Worm (Caenorhabditis elegans): ENCODE measurements around the gene F34D10.4.

The F34D10.4 gene

DNA sequence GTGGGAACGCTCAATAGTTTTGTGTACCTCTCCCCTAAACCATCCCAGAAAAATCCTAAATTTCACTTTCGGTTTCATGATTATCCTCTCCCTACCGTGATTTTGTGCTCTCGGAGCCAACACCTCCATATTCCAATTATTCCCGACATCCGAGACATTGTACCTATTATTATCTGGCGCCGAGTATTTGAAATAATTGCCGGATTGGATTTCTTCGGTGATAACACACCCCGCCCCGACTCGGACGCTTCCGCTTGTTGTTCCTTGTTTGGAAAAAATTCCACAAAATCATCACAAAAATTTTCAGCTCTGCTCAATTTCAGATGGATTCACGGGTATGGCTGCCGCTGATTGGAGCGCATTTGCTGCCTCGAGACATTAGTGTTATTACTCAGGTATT lies 8.7 kb downstream of the F34D10.4 start, which contains the start of gene lin-48:
Gene lin-48 (plus strand): TSS at position 301 of the 400 bp plus-strand sequence.
- no peak for TF ChIP-seq nhr-84 (tag; optimal IDR thresholded peaks at IDR 0.05)
- TF ChIP-seq snpc-4 (tag; optimal IDR thresholded peaks at IDR 0.05), result no peak
- no peak for TF ChIP-seq unc-130 (tag; optimal IDR thresholded peaks at IDR 0.05)
- TF ChIP-seq dpl-1 (GFP tag; optimal IDR thresholded peaks at IDR 0.05), result no peak
- no peak for TF ChIP-seq pqm-1 (tag; optimal IDR thresholded peaks at IDR 0.05)
- TF ChIP-seq jun-1 (tag; optimal IDR thresholded peaks at IDR 0.05), result no peak
- no peak for TF ChIP-seq unc-98 (GFP tag; IDR thresholded peaks at IDR 0.05)
- TF ChIP-seq ceh-88 (GFP tag; IDR thresholded peaks at IDR 0.05), result no peak
- TF ChIP-seq nhr-11 (tag; optimal IDR thresholded peaks at IDR 0.05), result no peak
- no peak for TF ChIP-seq sup-37 (GFP tag; optimal IDR thresholded peaks at IDR 0.05)
- no peak for TF ChIP-seq rnt-1 (tag; optimal IDR thresholded peaks at IDR 0.05)
- no peak for TF ChIP-seq ztf-4 (tag; optimal IDR thresholded peaks at IDR 0.05)

ce11 chrIII:3759312-3759711 lies 22.9 kb downstream of the F34D10.4 start, which contains the start of gene arcp-1:
Gene arcp-1 (minus strand): TSS chrIII:3759412.
- no peak for TF ChIP-seq unc-130 (tag; optimal IDR thresholded peaks at IDR 0.05)
- no peak for TF ChIP-seq zag-1 (tag; optimal IDR thresholded peaks at IDR 0.05)
- TF ChIP-seq dsc-1 (tag; optimal IDR thresholded peaks at IDR 0.05), result peak; percentile 72
- TF ChIP-seq tbx-2 (tag; optimal IDR thresholded peaks at IDR 0.05), result no peak
- no peak for TF ChIP-seq unc-30 (tag; optimal IDR thresholded peaks at IDR 0.05)
- TF ChIP-seq sup-37 (GFP tag; optimal IDR thresholded peaks at IDR 0.05), result no peak
- no peak for TF ChIP-seq C04F5.9 (tag; optimal IDR thresholded peaks at IDR 0.05)
- TF ChIP-seq fkh-8 (tag; optimal IDR thresholded peaks at IDR 0.05), result peak; percentile 21
- no peak for TF ChIP-seq nhr-47 (tag; optimal IDR thresholded peaks at IDR 0.05)
- no peak for TF ChIP-seq mab-9 (GFP tag; IDR thresholded peaks at IDR 0.05)
- no peak for TF ChIP-seq vab-15 (tag; optimal IDR thresholded peaks at IDR 0.05)
- TF ChIP-seq ztf-4 (tag; optimal IDR thresholded peaks at IDR 0.05), result no peak
- peak; percentile 12 for TF ChIP-seq pax-3 (tag; optimal IDR thresholded peaks at IDR 0.05)
- no peak for TF ChIP-seq grh-1 (GFP tag; IDR thresholded peaks at IDR 0.05)
- TF ChIP-seq sptf-1 (tag; optimal IDR thresholded peaks at IDR 0.05), result no peak
- no peak for TF ChIP-seq blmp-1 (tag; optimal IDR thresholded peaks at IDR 0.05)

DNA sequence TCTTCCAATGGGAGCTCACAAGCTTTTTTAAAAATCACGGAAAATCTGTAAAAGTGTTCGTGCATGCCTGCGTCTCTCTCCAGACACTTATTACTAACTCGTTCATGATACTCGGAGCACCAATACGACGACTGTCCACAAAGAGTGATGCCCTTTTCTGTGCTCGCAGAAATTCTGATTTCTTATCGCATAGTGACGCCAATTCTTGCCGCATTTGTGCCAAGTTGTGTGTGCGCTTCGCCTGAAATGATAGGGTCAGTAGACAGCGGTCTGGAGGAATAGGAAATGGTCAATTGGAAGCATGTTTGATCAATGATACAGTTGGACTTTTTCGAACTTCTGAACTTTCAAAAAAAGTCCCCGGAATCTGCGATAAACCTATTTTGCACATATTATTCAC lies 27.6 kb downstream of the F34D10.4 start:
- TF ChIP-seq efl-1 (optimal IDR thresholded peaks at IDR 0.05) (no peak), efl-1 (GFP tag; optimal IDR thresholded peaks at IDR 0.05 in 1 of 2) (peak in 1 of 2 experiments; percentile 67), snu-23 (GFP tag; optimal IDR thresholded peaks at IDR 0.05) (no peak), lin-35 (GFP tag; optimal IDR thresholded peaks at IDR 0.05) (peak in 1 of 2 experiments; percentile 27), elt-2 (tag; optimal IDR thresholded peaks at IDR 0.05) (peak; percentile 24)

DNA sequence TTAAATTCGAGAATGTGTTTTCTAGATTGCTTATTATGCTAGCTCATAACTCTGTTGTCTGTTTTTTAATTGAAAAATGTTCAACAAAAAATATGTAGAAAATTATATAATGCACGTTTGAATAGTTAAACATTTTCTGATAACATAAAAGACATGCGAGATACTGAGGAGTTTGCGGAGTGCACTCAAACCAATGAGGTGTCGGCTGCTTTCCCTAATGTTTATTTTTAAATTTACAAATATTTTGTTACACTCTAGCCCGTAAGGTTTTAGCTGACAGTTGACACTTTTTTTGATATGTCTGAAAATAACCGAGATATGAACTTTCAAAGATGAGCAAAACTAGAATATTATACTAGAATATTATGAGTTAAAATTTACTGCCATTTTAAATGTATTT lies 28.2 kb downstream of the F34D10.4 start:
- peak; percentile 0 for TF ChIP-seq snpc-4 (tag; optimal IDR thresholded peaks at IDR 0.05)
- TF ChIP-seq lin-14 (GFP tag; optimal IDR thresholded peaks at IDR 0.05), result no peak

- TF ChIP-seq ceh-8 (GFP tag; optimal IDR thresholded peaks at IDR 0.05), result peak; percentile 88
- no peak for TF ChIP-seq nhr-237 (tag; optimal IDR thresholded peaks at IDR 0.05)
- no peak for TF ChIP-seq xbp-1 (tag; optimal IDR thresholded peaks at IDR 0.05)
- TF ChIP-seq mef-2 (tag; optimal IDR thresholded peaks at IDR 0.05), result no peak
- TF ChIP-seq fkh-8 (tag; optimal IDR thresholded peaks at IDR 0.05), result peak; percentile 14
- peak; percentile 33 for TF ChIP-seq nhr-71 (tag; optimal IDR thresholded peaks at IDR 0.05)
- no peak for TF ChIP-seq ztf-4 (tag; optimal IDR thresholded peaks at IDR 0.05)
- no peak for TF ChIP-seq lin-35 (GFP tag; optimal IDR thresholded peaks at IDR 0.05)
Measured at ce11 chrIII:3765460-3765859, 29.1 kb downstream of the F34D10.4 start, which contains the start of gene C44F1.1. Gene C44F1.1 (minus strand): TSS chrIII:3765560.

Data from whole organism, L1 larva.